Worm (Caenorhabditis elegans) whole organism, young adult: ENCODE measurements around the gene F53G2.1.

Experiments used
- B0035.1 ChIP-seq: sonication (generic microtip); optimal IDR thresholded peaks from 2 replicates; lab custom pipeline; 2016; ENCODE audit warnings: missing genetic modification characterization, mild to moderate bottlenecking, missing compliant biosample characterization, missing genotype, missing genetic modification reagents
- B0336.3 ChIP-seq: fragments of 200-800 bp; sonication (Bioruptor generic); IDR thresholded peaks from 2 replicates; pipeline ENCODE4 v1.3.6; 2022; ENCODE audit warnings: missing genetic modification characterization, missing compliant biosample characterization
- C06A6.2 ChIP-seq: fragments of 200-800 bp; sonication (Bioruptor generic); conservative IDR thresholded peaks from 2 replicates; pipeline ENCODE4 v1.3.6; 2022; ENCODE audit warnings: missing genetic modification characterization, missing compliant biosample characterization
- C17E4.6 ChIP-seq: fragments of 200-800 bp; sonication (Bioruptor generic); IDR thresholded peaks from 2 replicates; pipeline ENCODE4 v1.3.6; 2022; ENCODE audit warnings: missing genetic modification reagents, missing genetic modification characterization, missing compliant biosample characterization
- D2030.7 ChIP-seq: fragments of 200-800 bp; sonication (Bioruptor generic); IDR thresholded peaks from 2 replicates; pipeline ENCODE4 v1.3.6; 2022; ENCODE audit warnings: missing genetic modification reagents, missing genetic modification characterization, missing compliant biosample characterization
- F23B12.7 ChIP-seq: sonication (generic microtip); optimal IDR thresholded peaks from 2 replicates; lab custom pipeline; 2017; ENCODE audit warnings: missing genetic modification characterization, mild to moderate bottlenecking, missing compliant biosample characterization, antibody characterized with exemption, moderate library complexity; ENCODE audit not compliant: insufficient read depth
- F33H1.4 ChIP-seq: fragments of 200-800 bp; sonication (Bioruptor generic); IDR thresholded peaks from 2 replicates; pipeline ENCODE4 v1.3.6; 2022; ENCODE audit warnings: missing genetic modification reagents, missing genetic modification characterization, missing compliant biosample characterization
- Y53F4B.3 ChIP-seq: fragments of 200-800 bp; sonication (Bioruptor generic); IDR thresholded peaks from 2 replicates; pipeline ENCODE4 v1.3.6; 2022; ENCODE audit warnings: missing genetic modification reagents, missing genetic modification characterization, missing compliant biosample characterization
- Y56A3A.18 ChIP-seq: fragments of 200-800 bp; sonication (Bioruptor generic); IDR thresholded peaks from 2 replicates; pipeline ENCODE4 v1.3.6; 2022; ENCODE audit warnings: missing genetic modification reagents, missing genetic modification characterization, missing compliant biosample characterization
- ama-1 ChIP-seq, 3 experiments: fragments of 150-350 bp in 1 of 3; sonication (generic microtip) in 2 of 3; optimal IDR thresholded peaks; 2 replicates each; lab custom pipeline; 2014 to 2018; ENCODE audit warnings: missing biosample characterization in 2 of 3, missing genetic modification characterization in 2 of 3, missing genetic modification reagents in 2 of 3
- athp-1 ChIP-seq: sonication (generic microtip); optimal IDR thresholded peaks from 2 replicates; lab custom pipeline; 2017; ENCODE audit warnings: mild to moderate bottlenecking, missing genetic modification characterization, missing compliant biosample characterization
- attf-5 ChIP-seq: fragments of 200-800 bp; sonication (Bioruptor generic); optimal IDR thresholded peaks from 2 replicates; lab custom pipeline; 2018; ENCODE audit warnings: mild to moderate bottlenecking, missing genetic modification characterization, missing compliant biosample characterization
- ccch-3 ChIP-seq: fragments of 200-800 bp; sonication (Bioruptor generic); optimal IDR thresholded peaks from 2 replicates; lab custom pipeline; 2018; ENCODE audit warnings: mild to moderate bottlenecking, missing genetic modification characterization, missing compliant biosample characterization
- ceh-79 ChIP-seq: sonication (generic microtip); optimal IDR thresholded peaks from 2 replicates; lab custom pipeline; 2017; ENCODE audit warnings: mild to moderate bottlenecking, missing genetic modification characterization, missing compliant biosample characterization
- ceh-91 ChIP-seq: fragments of 200-800 bp; sonication (Bioruptor generic); IDR thresholded peaks from 2 replicates; pipeline ENCODE4 v1.3.6; 2022; ENCODE audit warnings: missing genetic modification reagents, missing genetic modification characterization, missing compliant biosample characterization
- dox-1 ChIP-seq: fragments of 200-800 bp; sonication (Bioruptor generic); IDR thresholded peaks from 2 replicates; pipeline ENCODE4 v1.3.6; 2022; ENCODE audit warnings: missing genetic modification reagents, missing genetic modification characterization, missing compliant biosample characterization
- dpff-1 ChIP-seq: sonication (generic microtip); optimal IDR thresholded peaks from 2 replicates; lab custom pipeline; 2017; ENCODE audit warnings: mild to moderate bottlenecking, missing genetic modification characterization, missing compliant biosample characterization
- efl-1 ChIP-seq: fragments of 150-350 bp; optimal IDR thresholded peaks from 2 replicates; lab custom pipeline; 2014; ENCODE audit warnings: missing biosample characterization, missing genetic modification reagents, missing genetic modification characterization
- egl-18 ChIP-seq: fragments of 200-800 bp; sonication (Bioruptor generic); IDR thresholded peaks from 2 replicates; pipeline ENCODE4 v1.3.6; 2022; ENCODE audit warnings: missing genetic modification reagents, missing genetic modification characterization, missing compliant biosample characterization
- egrh-3 ChIP-seq: fragments of 200-800 bp; sonication (Bioruptor generic); IDR thresholded peaks from 2 replicates; pipeline ENCODE4 v1.3.6; 2022; ENCODE audit warnings: missing genetic modification reagents, missing genetic modification characterization, missing compliant biosample characterization
- ekl-4 ChIP-seq: fragments of 200-800 bp; sonication (Bioruptor generic); IDR thresholded peaks from 2 replicates; pipeline ENCODE4 v1.3.6; 2022; ENCODE audit warnings: missing genetic modification reagents, missing genetic modification characterization, missing compliant biosample characterization
- hlh-12 ChIP-seq: sonication (generic microtip); optimal IDR thresholded peaks from 2 replicates; lab custom pipeline; 2016; ENCODE audit warnings: missing genetic modification characterization, missing compliant biosample characterization
- hmg-1.2 ChIP-seq: fragments of 200-800 bp; sonication (Bioruptor generic); IDR thresholded peaks from 2 replicates; pipeline ENCODE4 v1.3.6; 2022; ENCODE audit warnings: missing genetic modification reagents, missing genetic modification characterization, missing compliant biosample characterization
- hmg-20 ChIP-seq: fragments of 200-800 bp; sonication (Bioruptor generic); IDR thresholded peaks from 2 replicates; pipeline ENCODE4 v1.3.6; 2022; ENCODE audit warnings: missing genetic modification reagents, missing genetic modification characterization, missing compliant biosample characterization
- lin-26 ChIP-seq: fragments of 200-800 bp; sonication (Bioruptor generic); IDR thresholded peaks from 2 replicates; pipeline ENCODE4 v1.3.6; 2022; ENCODE audit warnings: missing genetic modification reagents, missing genetic modification characterization, missing compliant biosample characterization
- lin-40 ChIP-seq: sonication (generic microtip); optimal IDR thresholded peaks from 2 replicates; lab custom pipeline; 2016; ENCODE audit warnings: missing genetic modification characterization, mild to moderate bottlenecking, missing compliant biosample characterization, missing genotype, missing genetic modification reagents
- lsl-1 ChIP-seq: fragments of 200-800 bp; sonication (Bioruptor generic); optimal IDR thresholded peaks from 2 replicates; lab custom pipeline; 2018; ENCODE audit warnings: mild to moderate bottlenecking, missing genetic modification characterization, moderate library complexity, missing compliant biosample characterization
- madf-3 ChIP-seq: fragments of 200-800 bp; sonication (Bioruptor generic); IDR thresholded peaks from 2 replicates; pipeline ENCODE4 v1.3.6; 2022; ENCODE audit warnings: missing genetic modification reagents, missing genetic modification characterization, missing compliant biosample characterization
- madf-6 ChIP-seq: fragments of 200-800 bp; sonication (Bioruptor generic); IDR thresholded peaks from 2 replicates; pipeline ENCODE4 v1.3.6; 2022; ENCODE audit warnings: missing genetic modification reagents, missing genetic modification characterization, missing compliant biosample characterization
- mxl-1 ChIP-seq: sonication (generic microtip); optimal IDR thresholded peaks from 2 replicates; lab custom pipeline; 2016; ENCODE audit warnings: missing genetic modification characterization, missing compliant biosample characterization
- nfya-2 ChIP-seq: fragments of 200-800 bp; sonication (Bioruptor generic); IDR thresholded peaks from 2 replicates; pipeline ENCODE4 v1.3.6; 2022; ENCODE audit warnings: missing genetic modification reagents, missing genetic modification characterization, missing compliant biosample characterization
- nhr-80 ChIP-seq: sonication (generic microtip); optimal IDR thresholded peaks from 2 replicates; lab custom pipeline; 2016; ENCODE audit warnings: missing genetic modification characterization, missing compliant biosample characterization
- pha-4 ChIP-seq: fragments of 150-350 bp; sonication (generic microtip); optimal IDR thresholded peaks from 2 replicates; lab custom pipeline; 2014; ENCODE audit warnings: missing biosample characterization, missing genetic modification reagents, missing genetic modification characterization
- rcor-1 ChIP-seq: fragments of 200-800 bp; sonication (Bioruptor generic); IDR thresholded peaks from 2 replicates; pipeline ENCODE4 v1.3.6; 2022; ENCODE audit warnings: missing genetic modification reagents, missing genetic modification characterization, missing compliant biosample characterization
- repo-1 ChIP-seq: sonication (generic microtip); optimal IDR thresholded peaks from 2 replicates; lab custom pipeline; 2017; ENCODE audit warnings: mild to moderate bottlenecking, missing genetic modification characterization, missing compliant biosample characterization
- rpc-1 ChIP-seq, 2 experiments: fragments of 150-350 bp in 1 of 2; sonication (generic microtip) in 1 of 2; optimal IDR thresholded peaks; 2 replicates each; lab custom pipeline; 2014 to 2018; ENCODE audit warnings: missing biosample characterization in 1 of 2, missing genetic modification characterization in 1 of 2, missing genetic modification reagents in 1 of 2, missing genotype in 1 of 2
- sea-2 ChIP-seq: fragments of 200-800 bp; sonication (Bioruptor generic); IDR thresholded peaks from 2 replicates; pipeline ENCODE4 v1.3.6; 2022; ENCODE audit warnings: missing genetic modification characterization, missing compliant biosample characterization
- snpc-1.1 ChIP-seq: sonication (generic microtip); optimal IDR thresholded peaks from 2 replicates; lab custom pipeline; 2017; ENCODE audit warnings: missing genetic modification characterization, mild to moderate bottlenecking, missing compliant biosample characterization, antibody characterized with exemption, moderate library complexity, missing genotype, missing genetic modification reagents; ENCODE audit not compliant: insufficient read depth
- somi-1 ChIP-seq: fragments of 200-800 bp; sonication (Bioruptor generic); optimal IDR thresholded peaks from 2 replicates; lab custom pipeline; 2018; ENCODE audit warnings: mild to moderate bottlenecking, missing genetic modification characterization, missing compliant biosample characterization
- tbp1 ChIP-seq: fragments of 200-800 bp; sonication (Bioruptor generic); optimal IDR thresholded peaks from 2 replicates; lab custom pipeline; 2018; ENCODE audit warnings: mild to moderate bottlenecking, missing genetic modification characterization, missing compliant biosample characterization
- tlf-1 ChIP-seq: fragments of 200-800 bp; sonication (Bioruptor generic); optimal IDR thresholded peaks from 2 replicates; lab custom pipeline; 2018; ENCODE audit warnings: mild to moderate bottlenecking, missing genetic modification characterization, missing compliant biosample characterization
- zfh-2 ChIP-seq: fragments of 200-800 bp; sonication (Bioruptor generic); conservative IDR thresholded peaks from 2 replicates; pipeline ENCODE4 v1.3.6; 2022; ENCODE audit warnings: missing genetic modification reagents, missing genetic modification characterization, missing compliant biosample characterization
- ztf-18 ChIP-seq: sonication (generic microtip); optimal IDR thresholded peaks from 2 replicates; lab custom pipeline; 2016; ENCODE audit warnings: missing genotype, mild to moderate bottlenecking, missing genetic modification characterization, missing compliant biosample characterization
- ztf-22 ChIP-seq: fragments of 200-800 bp; sonication (Bioruptor generic); optimal IDR thresholded peaks from 2 replicates; lab custom pipeline; 2018; ENCODE audit warnings: mild to moderate bottlenecking, missing genetic modification characterization, moderate library complexity, missing compliant biosample characterization
- ztf-25 ChIP-seq: fragments of 200-800 bp; sonication (Bioruptor generic); IDR thresholded peaks from 2 replicates; pipeline ENCODE4 v1.3.6; 2022; ENCODE audit warnings: missing genetic modification reagents, missing genetic modification characterization, missing compliant biosample characterization

Gene F53G2.1

ce11 chrII:2480099-2480498 lies 8.4 kb upstream of the F53G2.1 start, which contains the start of gene F53G2.3:
Gene F53G2.3, plus strand, starts transcription at chrII:2480399.
- TF ChIP-seq F23B12.7, result no peak
- no peak for TF ChIP-seq efl-1
- TF ChIP-seq sea-2, result no peak
- no peak for TF ChIP-seq ztf-18 (tag; lab: Kevin White, UChicago)
- no peak for TF ChIP-seq rpc-1 (optimal IDR thresholded peaks at IDR 0.05; lab: Kevin White, UChicago)
- no peak for TF ChIP-seq rpc-1 (tag; optimal IDR thresholded peaks at IDR 0.05; lab: Kevin White, UChicago)
- no peak for TF ChIP-seq B0336.3 (GFP tag; lab: Robert Waterston, UW)
- no peak for TF ChIP-seq lin-40 (tag; lab: Kevin White, UChicago)
- no peak for TF ChIP-seq hlh-12
- no peak for TF ChIP-seq nfya-2
- TF ChIP-seq ekl-4, result no peak
- TF ChIP-seq nhr-80 (tag; lab: Kevin White, UChicago), result no peak
- no peak for TF ChIP-seq Y53F4B.3 (GFP tag; lab: Robert Waterston, UW)
- no peak for TF ChIP-seq rcor-1

ce11 chrII:2481621-2482020 lies 6.9 kb upstream of the F53G2.1 start, which contains the start of gene F53G2.2:
Gene F53G2.2, plus strand, starts transcription at chrII:2481921.
- TF ChIP-seq mxl-1 (tag; lab: Kevin White, UChicago), result no peak
- no peak for TF ChIP-seq ztf-25 (GFP tag; lab: Robert Waterston, UW)
- no peak for TF ChIP-seq repo-1
- no peak for TF ChIP-seq D2030.7 (GFP tag; lab: Robert Waterston, UW)
- no peak for TF ChIP-seq dox-1 (GFP tag; lab: Robert Waterston, UW)
- no peak for TF ChIP-seq snpc-1.1
- TF ChIP-seq egl-18, result no peak
- no peak for TF ChIP-seq hmg-20 (GFP tag; lab: Robert Waterston, UW)
- TF ChIP-seq C06A6.2 (GFP tag; lab: Robert Waterston, UW), result no peak
- TF ChIP-seq ama-1 (optimal IDR thresholded peaks at IDR 0.05; lab: Kevin White, UChicago), result no peak
- TF ChIP-seq ama-1 (GFP tag; optimal IDR thresholded peaks at IDR 0.05; lab: Kevin White, UChicago), result no peak

- TF ChIP-seq C17E4.6, result no peak
- TF ChIP-seq ccch-3, result no peak
- no peak for TF ChIP-seq zfh-2
- TF ChIP-seq ceh-79 (tag; lab: Kevin White, UChicago), result no peak
- no peak for TF ChIP-seq lin-26 (GFP tag; lab: Robert Waterston, UW)
- no peak for TF ChIP-seq egrh-3 (GFP tag; lab: Robert Waterston, UW)
- TF ChIP-seq tbp1 (GFP tag; lab: Kevin White, UChicago), result no peak
- TF ChIP-seq B0035.1 (tag; lab: Kevin White, UChicago), result no peak
- TF ChIP-seq ceh-91 (GFP tag; lab: Robert Waterston, UW), result no peak
- no peak for TF ChIP-seq ztf-22 (GFP tag; lab: Kevin White, UChicago)
- TF ChIP-seq Y56A3A.18 (GFP tag; lab: Robert Waterston, UW), result no peak
These were observed 5.0 kb upstream of the F53G2.1 start, which contains the start of gene F53G2.13 for ce11 chrII:2483507-2483906. Gene F53G2.13, plus strand, starts transcription at chrII:2483807.

- TF ChIP-seq athp-1 (tag; lab: Kevin White, UChicago) (peak; percentile 42), madf-3 (GFP tag; lab: Robert Waterston, UW) (no peak), attf-5 (GFP tag; lab: Kevin White, UChicago) (no peak), somi-1 (GFP tag; lab: Kevin White, UChicago) (no peak), tlf-1 (GFP tag; lab: Kevin White, UChicago) (no peak), F33H1.4 (no peak), pha-4 (tag; lab: Kevin White, UChicago) (no peak), Y56A3A.18 (GFP tag; lab: Robert Waterston, UW) (no peak), lsl-1 (GFP tag; lab: Kevin White, UChicago) (peak; percentile 92), hmg-20 (GFP tag; lab: Robert Waterston, UW) (no peak), sea-2 (no peak), madf-6 (GFP tag; lab: Robert Waterston, UW) (peak; percentile 54), hmg-1.2 (GFP tag; lab: Robert Waterston, UW) (peak; percentile 30; the same call in 1 of the 2 replicates), dpff-1 (no peak)
These were observed 15.4 kb downstream of the F53G2.1 start for ce11 chrII:2503703-2504430.
